Worm (Caenorhabditis elegans): ENCODE results near the gene F21G4.6.
A peak's percentile ranks its signal among the peaks of the same experiment; 100 is the strongest.

F21G4.6 gene

DNA sequence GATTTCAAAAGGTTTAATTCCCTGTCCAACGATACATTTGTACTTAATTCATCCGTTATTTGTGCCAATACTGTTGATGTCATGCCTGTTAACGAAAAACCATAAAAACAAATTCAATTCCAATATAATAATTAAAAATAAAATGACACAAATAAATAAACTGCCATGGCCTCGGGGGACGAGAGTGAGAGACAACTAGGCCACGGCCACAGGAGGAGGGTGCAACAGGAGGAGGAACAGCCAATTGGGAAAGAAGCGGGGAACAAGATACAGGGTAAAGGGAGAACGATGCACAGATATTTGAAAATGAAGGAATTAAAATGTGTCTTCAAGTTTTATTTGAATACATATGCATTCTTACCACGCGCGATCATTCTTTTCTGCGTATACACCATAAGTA is at the start of gene F21G4.6:
Gene F21G4.6, minus strand, starts transcription at position 87 of the 400 bp plus-strand sequence.
- no peak for TF ChIP-seq zag-1 (tag; optimal IDR thresholded peaks at IDR 0.05)
- peak; percentile 56 for TF ChIP-seq rnt-1 (tag; optimal IDR thresholded peaks at IDR 0.05)

DNA sequence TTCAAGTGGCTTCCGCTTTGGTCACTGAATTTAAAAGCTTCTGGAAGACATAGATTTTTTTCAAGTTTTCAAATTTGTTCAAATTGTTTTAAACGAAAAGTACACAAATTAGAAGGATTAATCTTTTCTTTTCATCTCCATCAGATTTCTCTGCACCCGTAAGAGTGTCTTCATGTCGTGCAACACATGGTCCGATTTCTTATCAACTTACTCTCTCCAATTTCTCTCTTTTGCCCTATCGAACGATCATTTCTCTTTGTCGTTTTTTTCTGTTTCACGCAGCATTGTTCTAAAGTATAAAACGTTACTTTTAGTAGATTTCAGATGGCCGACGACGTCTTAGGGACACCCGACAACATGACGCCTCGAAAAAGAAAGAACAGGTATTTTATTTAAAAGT is 48.0 kb upstream of the F21G4.6 start, which contains the start of gene pssy-1:
Gene pssy-1, plus strand, starts transcription at position 318 of the 400 bp plus-strand sequence.
- TF ChIP-seq efl-1 (optimal IDR thresholded peaks at IDR 0.05) (no peak), efl-1 (GFP tag; optimal IDR thresholded peaks at IDR 0.05 in 1 of 2) (peak in 1 of 2 experiments; percentile 38), tbx-2 (tag; optimal IDR thresholded peaks at IDR 0.05) (no peak), nhr-90 (tag; optimal IDR thresholded peaks at IDR 0.05; ENCODE audit: poor library complexity) (no peak), nhr-20 (tag; optimal IDR thresholded peaks at IDR 0.05) (peak; percentile 50), nhr-71 (tag; optimal IDR thresholded peaks at IDR 0.05) (peak; percentile 25), elt-2 (tag; optimal IDR thresholded peaks at IDR 0.05) (no peak), fkh-10 (GFP tag; optimal IDR thresholded peaks at IDR 0.05) (no peak), nhr-85 (tag) (peak; percentile 33), hlh-4 (tag; optimal IDR thresholded peaks at IDR 0.05) (no peak), Y116A8C.19 (tag; optimal IDR thresholded peaks at IDR 0.05; ENCODE audit: borderline replicate concordance) (no peak), unc-30 (tag; optimal IDR thresholded peaks at IDR 0.05) (no peak), fkh-8 (tag; optimal IDR thresholded peaks at IDR 0.05) (no peak), lin-14 (GFP tag; optimal IDR thresholded peaks at IDR 0.05) (no peak), irx-1 (tag; optimal IDR thresholded peaks at IDR 0.05) (no peak), snu-23 (GFP tag; optimal IDR thresholded peaks at IDR 0.05) (no peak), unc-130 (tag; optimal IDR thresholded peaks at IDR 0.05) (peak; percentile 11), pqm-1 (tag; optimal IDR thresholded peaks at IDR 0.05) (no peak), mef-2 (tag; optimal IDR thresholded peaks at IDR 0.05) (no peak), lin-13 (GFP tag; optimal IDR thresholded peaks at IDR 0.05) (no peak), nhr-12 (tag; optimal IDR thresholded peaks at IDR 0.05) (no peak), elt-3 (tag; optimal IDR thresholded peaks at IDR 0.05) (peak in 1 of 6 experiments; percentile 26), unc-62 (GFP tag; optimal IDR thresholded peaks at IDR 0.05) (no peak), zag-1 (tag; optimal IDR thresholded peaks at IDR 0.05) (no peak), hlh-17 (GFP tag; optimal IDR thresholded peaks at IDR 0.05; ENCODE audit: borderline replicate concordance) (no peak), fos-1 (tag; optimal IDR thresholded peaks at IDR 0.05) (no peak), pag-3 (tag; optimal IDR thresholded peaks at IDR 0.05; ENCODE audit: borderline replicate concordance, insufficient read depth) (no peak), blmp-1 (tag; optimal IDR thresholded peaks at IDR 0.05) (peak; percentile 68)

DNA sequence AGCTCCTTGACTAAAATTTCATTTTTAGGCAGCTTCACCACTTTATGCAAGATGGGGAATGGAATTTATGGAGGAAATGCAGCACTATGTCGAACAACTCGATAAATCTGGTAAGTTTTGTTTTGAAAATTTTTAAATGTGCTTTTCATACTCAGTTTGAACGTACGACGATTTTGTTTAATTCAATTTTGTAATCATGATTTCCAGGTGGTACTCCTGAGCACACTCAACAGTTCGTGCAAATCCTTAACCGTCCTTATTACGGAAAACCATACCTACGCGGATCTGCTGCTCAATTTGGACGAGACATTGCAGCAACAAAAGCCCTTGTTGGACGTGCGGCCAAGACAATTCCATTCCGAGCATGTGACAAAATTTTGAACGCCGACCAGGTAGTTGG is 45.3 kb upstream of the F21G4.6 start:
- TF ChIP-seq lin-13 (GFP tag; optimal IDR thresholded peaks at IDR 0.05) = no peak
- TF ChIP-seq nhr-20 (tag; optimal IDR thresholded peaks at IDR 0.05) = no peak
- TF ChIP-seq efl-1 (optimal IDR thresholded peaks at IDR 0.05) = no peak
- peak in 1 of 2 experiments; percentile 2 for TF ChIP-seq efl-1 (GFP tag; optimal IDR thresholded peaks at IDR 0.05 in 1 of 2)
- no peak for TF ChIP-seq unc-30 (tag; optimal IDR thresholded peaks at IDR 0.05)
- no peak for TF ChIP-seq elt-2 (tag; optimal IDR thresholded peaks at IDR 0.05)
- TF ChIP-seq unc-130 (tag; optimal IDR thresholded peaks at IDR 0.05) = no peak
- no peak for TF ChIP-seq nhr-28 (tag; optimal IDR thresholded peaks at IDR 0.05)
- TF ChIP-seq swsn-7 (tag; optimal IDR thresholded peaks at IDR 0.05) = no peak

DNA sequence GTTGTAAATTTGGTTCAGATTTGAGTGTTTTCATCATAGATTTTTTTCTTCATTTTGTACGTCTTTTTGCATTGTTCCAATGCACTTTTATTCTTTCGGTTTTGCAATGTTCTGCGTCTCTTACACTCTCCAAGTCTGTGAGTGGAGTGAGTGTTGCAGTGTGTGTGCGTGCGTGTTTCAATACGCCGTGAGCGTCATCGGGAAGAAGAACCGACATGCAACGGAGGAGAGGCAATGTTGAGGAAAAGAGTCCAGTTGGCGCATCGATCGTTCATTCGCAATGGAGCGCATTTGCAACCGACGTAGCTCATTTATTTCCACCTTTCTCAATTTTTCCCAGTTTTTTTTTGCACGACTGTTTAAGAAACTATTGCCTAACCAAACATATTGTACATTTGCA is 41.3 kb upstream of the F21G4.6 start, which contains the start of gene ZC506.1:
Gene ZC506.1, plus strand, starts transcription at position 400 of the 400 bp plus-strand sequence.
- TF ChIP-seq sup-37 (GFP tag; optimal IDR thresholded peaks at IDR 0.05) = peak; percentile 72
- TF ChIP-seq pax-3 (tag; optimal IDR thresholded peaks at IDR 0.05) = peak; percentile 83
- TF ChIP-seq isw-1 (GFP tag; IDR thresholded peaks at IDR 0.05) = peak; percentile 85
- no peak for TF ChIP-seq sptf-1 (tag; optimal IDR thresholded peaks at IDR 0.05)
- TF ChIP-seq zip-4 (GFP tag; optimal IDR thresholded peaks at IDR 0.05) = peak; percentile 56
- no peak for TF ChIP-seq nhr-84 (tag; optimal IDR thresholded peaks at IDR 0.05)
- TF ChIP-seq ceh-90 (tag; optimal IDR thresholded peaks at IDR 0.05) = peak; percentile 48
- peak; percentile 88 for TF ChIP-seq fos-1 (tag; optimal IDR thresholded peaks at IDR 0.05)
- peak; percentile 83 for TF ChIP-seq skn-1 (tag; optimal IDR thresholded peaks at IDR 0.05)
- TF ChIP-seq lin-39 (tag; optimal IDR thresholded peaks at IDR 0.05) = peak; percentile 66
- peak; percentile 96 for TF ChIP-seq swsn-7 (tag; optimal IDR thresholded peaks at IDR 0.05)
- TF ChIP-seq nhr-11 (tag; optimal IDR thresholded peaks at IDR 0.05) = peak; percentile 37
- no peak for TF ChIP-seq unc-30 (tag; optimal IDR thresholded peaks at IDR 0.05)
- peak; percentile 91 for TF ChIP-seq unc-130 (tag; optimal IDR thresholded peaks at IDR 0.05)
- peak; percentile 81 for TF ChIP-seq lin-15B (tag; optimal IDR thresholded peaks at IDR 0.05)
- no peak for TF ChIP-seq fkh-4 (tag; optimal IDR thresholded peaks at IDR 0.05; ENCODE audit: borderline replicate concordance)
- peak; percentile 72 for TF ChIP-seq mef-2 (tag; optimal IDR thresholded peaks at IDR 0.05)
- TF ChIP-seq nhr-76 (tag; optimal IDR thresholded peaks at IDR 0.05) = no peak
- peak; percentile 21 for TF ChIP-seq F16B12.6 (tag; optimal IDR thresholded peaks at IDR 0.05)
- no peak for TF ChIP-seq hlh-4 (tag; optimal IDR thresholded peaks at IDR 0.05)
- no peak for TF ChIP-seq nhr-12 (tag; optimal IDR thresholded peaks at IDR 0.05)
- TF ChIP-seq nhr-85 (tag) = peak; percentile 95
- TF ChIP-seq lsy-2 (tag; optimal IDR thresholded peaks at IDR 0.05) = peak; percentile 86 to 93
- peak; percentile 93 for TF ChIP-seq jun-1 (tag; optimal IDR thresholded peaks at IDR 0.05)
